Fruit fly (Drosophila melanogaster): Measurements from ENCODE around the gene CG10845.

The CG10845 gene

dm6 chr3R:24889303-24889892 is 11.5 kb upstream of the CG10845 start:
- TF ChIP-seq CG12768 (GFP tag; optimal IDR thresholded peaks at IDR 0.05), result no peak
- TF ChIP-seq kay (GFP tag; ENCODE audit: borderline replicate concordance), result no peak

- TF ChIP-seq CG11617 (GFP tag; optimal IDR thresholded peaks at IDR 0.05) (no peak), tj (GFP tag; optimal IDR thresholded peaks at IDR 0.05) (peak; percentile 92)
Observed at dm6 chr3R:24890217-24890616, 10.7 kb upstream of the CG10845 start.

dm6 chr3R:24890919-24891318 is 10.0 kb upstream of the CG10845 start:
- no peak for TF ChIP-seq CG11617 (GFP tag; optimal IDR thresholded peaks at IDR 0.05)
- no peak for TF ChIP-seq CG7101 (tag; optimal IDR thresholded peaks at IDR 0.05)
- TF ChIP-seq bab1 (GFP tag; optimal IDR thresholded peaks at IDR 0.05), result no peak
- TF ChIP-seq Mnt (GFP tag; optimal IDR thresholded peaks at IDR 0.05), result no peak
- TF ChIP-seq toe (GFP tag; optimal IDR thresholded peaks at IDR 0.05), result no peak
- TF ChIP-seq Hr96 (GFP tag; optimal IDR thresholded peaks at IDR 0.05), result no peak
- no peak for TF ChIP-seq CG33017 (tag; optimal IDR thresholded peaks at IDR 0.05)

- TF ChIP-seq toe (GFP tag; optimal IDR thresholded peaks at IDR 0.05) (no peak), CG12768 (GFP tag; optimal IDR thresholded peaks at IDR 0.05) (no peak), CG14711 (tag; optimal IDR thresholded peaks at IDR 0.05) (no peak), pad (GFP tag; optimal IDR thresholded peaks at IDR 0.05) (no peak), CG1620 (GFP tag; optimal IDR thresholded peaks at IDR 0.05) (no peak), CG7045 (GFP tag; optimal IDR thresholded peaks at IDR 0.05) (no peak), CG7101 (tag; optimal IDR thresholded peaks at IDR 0.05) (no peak), Clk (GFP tag; optimal IDR thresholded peaks at IDR 0.05) (no peak)
Observed at dm6 chr3R:24893320-24893955, 7.5 kb upstream of the CG10845 start.

dm6 chr3R:24894419-24895206 is 6.3 kb upstream of the CG10845 start, which contains the start of the genes CG31121 and CG11069:
TSS of gene CG31121 (minus strand) at chr3R:24894605.
TSS of gene CG11069 (plus strand) at chr3R:24894742.
- TF ChIP-seq CG14711 (tag; optimal IDR thresholded peaks at IDR 0.05) (no peak), cic (GFP tag; optimal IDR thresholded peaks at IDR 0.05) (no peak), bab1 (GFP tag; optimal IDR thresholded peaks at IDR 0.05) (no peak), CG33017 (tag; optimal IDR thresholded peaks at IDR 0.05) (no peak), tj (GFP tag; optimal IDR thresholded peaks at IDR 0.05) (peak; percentile 18), cnc (optimal IDR thresholded peaks at IDR 0.05) (no peak), pad (GFP tag; optimal IDR thresholded peaks at IDR 0.05) (no peak), CG1620 (GFP tag; optimal IDR thresholded peaks at IDR 0.05) (no peak)

- TF ChIP-seq ovo (GFP tag; optimal IDR thresholded peaks at IDR 0.05), result no peak
- no peak for TF ChIP-seq CG11617 (GFP tag; optimal IDR thresholded peaks at IDR 0.05)
- no peak for TF ChIP-seq CG12768 (GFP tag; optimal IDR thresholded peaks at IDR 0.05)
- TF ChIP-seq cic (GFP tag; optimal IDR thresholded peaks at IDR 0.05), result no peak
- TF ChIP-seq bab1 (GFP tag; optimal IDR thresholded peaks at IDR 0.05), result no peak
- TF ChIP-seq CG7101 (tag; optimal IDR thresholded peaks at IDR 0.05), result no peak
- TF ChIP-seq Hr96 (GFP tag; optimal IDR thresholded peaks at IDR 0.05), result no peak
- TF ChIP-seq toe (GFP tag; optimal IDR thresholded peaks at IDR 0.05), result no peak
- TF ChIP-seq pad (GFP tag; optimal IDR thresholded peaks at IDR 0.05), result no peak
- TF ChIP-seq Crg-1 (GFP tag; optimal IDR thresholded peaks at IDR 0.05), result no peak
- no peak for TF ChIP-seq CG5204 (GFP tag; optimal IDR thresholded peaks at IDR 0.05)
- no peak for TF ChIP-seq kay (GFP tag; ENCODE audit: borderline replicate concordance)
- TF ChIP-seq Mnt (GFP tag; optimal IDR thresholded peaks at IDR 0.05), result no peak
- no peak for TF ChIP-seq CG1620 (GFP tag; optimal IDR thresholded peaks at IDR 0.05)
- TF ChIP-seq cnc (optimal IDR thresholded peaks at IDR 0.05), result no peak
- TF ChIP-seq CG33017 (tag; optimal IDR thresholded peaks at IDR 0.05), result no peak
- no peak for TF ChIP-seq Clk (GFP tag; optimal IDR thresholded peaks at IDR 0.05)
- TF ChIP-seq CG7045 (GFP tag; optimal IDR thresholded peaks at IDR 0.05), result no peak
- no peak for TF ChIP-seq tj (GFP tag; optimal IDR thresholded peaks at IDR 0.05)
- TF ChIP-seq CG14711 (tag; optimal IDR thresholded peaks at IDR 0.05), result no peak
Observed at dm6 chr3R:24905959-24906634, 5.2 kb downstream of the CG10845 start, which contains the start of gene CG13643. TSS of gene CG13643 (minus strand) at chr3R:24906004.

- TF ChIP-seq Mnt (GFP tag; optimal IDR thresholded peaks at IDR 0.05), result no peak
- no peak for TF ChIP-seq kay (GFP tag; ENCODE audit: borderline replicate concordance)
- no peak for TF ChIP-seq cnc (optimal IDR thresholded peaks at IDR 0.05)
- TF ChIP-seq CG11617 (GFP tag; optimal IDR thresholded peaks at IDR 0.05), result no peak
- no peak for TF ChIP-seq ovo (GFP tag; optimal IDR thresholded peaks at IDR 0.05)
- TF ChIP-seq Crg-1 (GFP tag; optimal IDR thresholded peaks at IDR 0.05), result no peak
- TF ChIP-seq toe (GFP tag; optimal IDR thresholded peaks at IDR 0.05), result no peak
- TF ChIP-seq CG5204 (GFP tag; optimal IDR thresholded peaks at IDR 0.05), result no peak
- TF ChIP-seq Clk (GFP tag; optimal IDR thresholded peaks at IDR 0.05), result no peak
- no peak for TF ChIP-seq CG14711 (tag; optimal IDR thresholded peaks at IDR 0.05)
- no peak for TF ChIP-seq CG7101 (tag; optimal IDR thresholded peaks at IDR 0.05)
- no peak for TF ChIP-seq Hr96 (GFP tag; optimal IDR thresholded peaks at IDR 0.05)
- no peak for TF ChIP-seq tj (GFP tag; optimal IDR thresholded peaks at IDR 0.05)
- TF ChIP-seq CG12768 (GFP tag; optimal IDR thresholded peaks at IDR 0.05), result no peak
- TF ChIP-seq cic (GFP tag; optimal IDR thresholded peaks at IDR 0.05), result no peak
- TF ChIP-seq CG33017 (tag; optimal IDR thresholded peaks at IDR 0.05), result no peak
- no peak for TF ChIP-seq CG7045 (GFP tag; optimal IDR thresholded peaks at IDR 0.05)
- TF ChIP-seq pad (GFP tag; optimal IDR thresholded peaks at IDR 0.05), result no peak
Observed at dm6 chr3R:24906648-24907047, 5.7 kb downstream of the CG10845 start.

Data from whole organism, adult.